Fruit fly (Drosophila melanogaster) whole organism, embryonic: ENCODE results near the gene L2HGDH.

Source experiments
- Blimp-1 ChIP-seq: fragments of 200-800 bp; sonication (Bioruptor generic); optimal IDR thresholded peaks from 3 replicates; lab custom pipeline; 2018; ENCODE audit warnings: missing biosample characterization, missing genetic modification characterization, mild to moderate bottlenecking, moderate library complexity, missing genetic modification reagents
- BtbVII ChIP-seq: fragments of 200-800 bp; sonication (Bioruptor generic); optimal IDR thresholded peaks from 3 replicates; lab custom pipeline; 2017; ENCODE audit warnings: missing biosample characterization, mild to moderate bottlenecking, missing genetic modification characterization
- CG1024 ChIP-seq: fragments of 200-800 bp; sonication (Bioruptor generic); IDR thresholded peaks from 2 replicates; pipeline ENCODE4 v1.3.6; 2022; ENCODE audit warnings: missing biosample characterization, missing genetic modification characterization
- CG10431 ChIP-seq: fragments of 200-800 bp; sonication (Bioruptor generic); optimal IDR thresholded peaks from 3 replicates; lab custom pipeline; 2018; ENCODE audit warnings: missing biosample characterization, mild to moderate bottlenecking, missing genetic modification characterization
- CG10565 ChIP-seq: fragments of 200-800 bp; sonication (Bioruptor generic); optimal IDR thresholded peaks from 3 replicates; lab custom pipeline; 2016; ENCODE audit warnings: missing biosample characterization, mild to moderate bottlenecking, missing genetic modification characterization
- CG12219 ChIP-seq: fragments of 200-800 bp; sonication (Bioruptor generic); optimal IDR thresholded peaks from 3 replicates; lab custom pipeline; 2018; ENCODE audit warnings: missing biosample characterization, mild to moderate bottlenecking, missing genetic modification characterization
- CG12299 ChIP-seq: fragments of 200-800 bp; sonication (Bioruptor generic); optimal IDR thresholded peaks from 2 replicates; lab custom pipeline; 2018; ENCODE audit warnings: missing biosample characterization, mild to moderate bottlenecking, missing genetic modification characterization
- CG13287 ChIP-seq: fragments of 200-800 bp; sonication (Bioruptor generic); IDR thresholded peaks from 2 replicates; pipeline ENCODE4 v1.3.6; 2022; ENCODE audit warnings: missing biosample characterization, missing genetic modification characterization; ENCODE audit not compliant: partially characterized antibody
- CG14965 ChIP-seq: fragments of 200-800 bp; sonication (Bioruptor generic); optimal IDR thresholded peaks from 2 replicates; lab custom pipeline; 2016; ENCODE audit warnings: missing biosample characterization, missing genetic modification characterization, borderline replicate concordance
- CG1602 ChIP-seq: fragments of 200-800 bp; sonication (Bioruptor generic); optimal IDR thresholded peaks from 3 replicates; lab custom pipeline; 2016; ENCODE audit warnings: missing biosample characterization, missing genetic modification characterization
- CG1603 ChIP-seq: fragments of 200-800 bp; sonication (Bioruptor generic); optimal IDR thresholded peaks from 2 replicates; lab custom pipeline; 2019; ENCODE audit warnings: missing biosample characterization, mild to moderate bottlenecking, missing genetic modification characterization, moderate library complexity
- CG1647 ChIP-seq: fragments of 200-800 bp; sonication (Bioruptor generic); optimal IDR thresholded peaks from 3 replicates; lab custom pipeline; 2016; ENCODE audit warnings: missing biosample characterization, missing genetic modification characterization
- CG17385 ChIP-seq: fragments of 200-800 bp; sonication (Bioruptor generic); optimal IDR thresholded peaks from 3 replicates; lab custom pipeline; 2018; ENCODE audit warnings: missing biosample characterization, mild to moderate bottlenecking, missing genetic modification characterization
- CG17829 ChIP-seq: fragments of 200-800 bp; optimal IDR thresholded peaks from 2 replicates; lab custom pipeline; 2019; ENCODE audit warnings: missing biosample characterization, mild to moderate bottlenecking, missing genetic modification characterization, moderate library complexity
- CG2129 ChIP-seq: fragments of 200-800 bp; sonication (Bioruptor generic); IDR thresholded peaks from 2 replicates; pipeline ENCODE4 v1.3.6; 2022; ENCODE audit warnings: missing biosample characterization, missing genetic modification characterization; ENCODE audit not compliant: partially characterized antibody
- CG30020 ChIP-seq: fragments of 200-800 bp; optimal IDR thresholded peaks from 2 replicates; lab custom pipeline; 2019; ENCODE audit warnings: missing biosample characterization, mild to moderate bottlenecking, missing genetic modification characterization, moderate library complexity
- CG30403 ChIP-seq: fragments of 200-800 bp; sonication (Bioruptor generic); optimal IDR thresholded peaks from 3 replicates; lab custom pipeline; 2016; ENCODE audit warnings: missing biosample characterization, missing genetic modification characterization
- CG30431 ChIP-seq: fragments of 200-800 bp; sonication (Bioruptor generic); optimal IDR thresholded peaks from 2 replicates; lab custom pipeline; 2017; ENCODE audit warnings: missing biosample characterization, missing genetic modification characterization
- CG3065 ChIP-seq: fragments of 200-800 bp; sonication (Bioruptor generic); optimal IDR thresholded peaks from 2 replicates; lab custom pipeline; 2016; ENCODE audit warnings: missing biosample characterization, missing genetic modification characterization
- CG31224 ChIP-seq: fragments of 200-800 bp; sonication (Bioruptor generic); IDR thresholded peaks from 2 replicates; pipeline ENCODE4 v1.3.6; 2022; ENCODE audit warnings: missing biosample characterization, missing genetic modification characterization
- CG31441 ChIP-seq: fragments of 200-800 bp; sonication (Bioruptor generic); IDR thresholded peaks from 2 replicates; pipeline ENCODE4 v1.3.6; 2022; ENCODE audit warnings: missing biosample characterization, missing genetic modification characterization
- CG42726 ChIP-seq: fragments of 200-800 bp; sonication (Bioruptor generic); IDR thresholded peaks from 2 replicates; pipeline ENCODE4 v1.3.6; 2022; ENCODE audit warnings: missing biosample characterization, missing genetic modification characterization; ENCODE audit not compliant: partially characterized antibody
- CG7271 ChIP-seq: fragments of 200-800 bp; sonication (Bioruptor generic); optimal IDR thresholded peaks from 2 replicates; lab custom pipeline; 2018; ENCODE audit warnings: missing biosample characterization, mild to moderate bottlenecking, missing genetic modification characterization, moderate library complexity
- Doc3 ChIP-seq: fragments of 200-800 bp; sonication (Bioruptor generic); IDR thresholded peaks from 3 replicates; pipeline ENCODE4 v1.3.6; 2022; ENCODE audit warnings: missing biosample characterization, missing genetic modification characterization; ENCODE audit not compliant: partially characterized antibody
- MESR4 ChIP-seq: fragments of 200-800 bp; sonication (Bioruptor generic); optimal IDR thresholded peaks from 2 replicates; lab custom pipeline; 2018; ENCODE audit warnings: missing biosample characterization, mild to moderate bottlenecking, missing genetic modification characterization, moderate library complexity
- Mes4 ChIP-seq: fragments of 200-800 bp; sonication (Bioruptor generic); optimal IDR thresholded peaks from 2 replicates; lab custom pipeline; 2016; ENCODE audit warnings: missing biosample characterization, missing genetic modification characterization
- Nf-YC ChIP-seq: fragments of 200-800 bp; optimal IDR thresholded peaks from 3 replicates; lab custom pipeline; 2019; ENCODE audit warnings: missing biosample characterization, mild to moderate bottlenecking, missing genetic modification characterization, moderate library complexity
- Spps ChIP-seq: fragments of 200-800 bp; sonication (Bioruptor generic); optimal IDR thresholded peaks from 2 replicates; lab custom pipeline; 2018; ENCODE audit warnings: missing biosample characterization, mild to moderate bottlenecking, missing genetic modification characterization
- Trl ChIP-seq, 3 experiments: fragments of >200 bp in 2 of 3; fragments of 200-800 bp in 1 of 3; sonication (Bioruptor generic) in 1 of 3; optimal IDR thresholded peaks; 2 replicates in 1 of 3; 3 replicates in 2 of 3; lab custom pipeline; 2016 to 2017; ENCODE audit warnings: missing biosample characterization in 1 of 3, missing genetic modification characterization in 1 of 3
- Xbp1 ChIP-seq: fragments of 200-800 bp; sonication (Bioruptor generic); optimal IDR thresholded peaks from 3 replicates; lab custom pipeline; 2016; ENCODE audit warnings: missing biosample characterization, mild to moderate bottlenecking, missing genetic modification characterization
- Xrp1 ChIP-seq: fragments of 200-800 bp; sonication (Bioruptor generic); IDR thresholded peaks from 2 replicates; pipeline ENCODE4 v1.3.6; 2022; ENCODE audit warnings: missing biosample characterization, missing genetic modification characterization
- bab2 ChIP-seq: fragments of 200-800 bp; sonication (Bioruptor generic); optimal IDR thresholded peaks from 2 replicates; lab custom pipeline; 2016; ENCODE audit warnings: missing biosample characterization, missing genetic modification characterization
- bcd ChIP-seq: fragments of 200-800 bp; sonication (Bioruptor generic); optimal IDR thresholded peaks from 2 replicates; lab custom pipeline; 2017; ENCODE audit warnings: missing biosample characterization, mild to moderate bottlenecking, missing genetic modification characterization
- crc ChIP-seq: fragments of 200-800 bp; sonication (Bioruptor generic); optimal IDR thresholded peaks from 2 replicates; lab custom pipeline; 2016; ENCODE audit warnings: missing biosample characterization, missing genetic modification characterization
- dmrt11E ChIP-seq: fragments of 200-800 bp; sonication (Bioruptor generic); optimal IDR thresholded peaks from 3 replicates; lab custom pipeline; 2018; ENCODE audit warnings: missing biosample characterization, mild to moderate bottlenecking, missing genetic modification characterization, moderate library complexity
- her ChIP-seq: fragments of 200-800 bp; sonication (Bioruptor generic); optimal IDR thresholded peaks from 2 replicates; lab custom pipeline; 2016; ENCODE audit warnings: missing biosample characterization, missing genetic modification characterization
- inv ChIP-seq: fragments of 200-800 bp; sonication (Bioruptor generic); IDR thresholded peaks from 2 replicates; pipeline ENCODE4 v1.3.6; 2022; ENCODE audit warnings: missing biosample characterization, missing genetic modification characterization; ENCODE audit not compliant: partially characterized antibody
- klu ChIP-seq: fragments of 200-800 bp; sonication (Bioruptor generic); IDR thresholded peaks from 2 replicates; pipeline ENCODE4 v1.3.6; 2022; ENCODE audit warnings: missing biosample characterization, missing genetic modification characterization
- knrl ChIP-seq: fragments of 200-800 bp; sonication (Bioruptor generic); IDR thresholded peaks from 3 replicates; pipeline ENCODE4 v1.3.6; 2022; ENCODE audit warnings: missing biosample characterization, missing genetic modification characterization; ENCODE audit not compliant: partially characterized antibody
- odd ChIP-seq: fragments of 200-800 bp; sonication (Bioruptor generic); optimal IDR thresholded peaks from 2 replicates; lab custom pipeline; 2017; ENCODE audit warnings: missing biosample characterization, mild to moderate bottlenecking, missing genetic modification characterization
- p53 ChIP-seq: fragments of 200-800 bp; sonication (Bioruptor generic); optimal IDR thresholded peaks from 2 replicates; lab custom pipeline; 2016; ENCODE audit warnings: missing biosample characterization, missing genetic modification characterization
- pum ChIP-seq: fragments of 200-800 bp; sonication (Bioruptor generic); optimal IDR thresholded peaks from 2 replicates; lab custom pipeline; 2016; ENCODE audit warnings: missing biosample characterization, missing genetic modification characterization
- repo ChIP-seq: fragments of 200-800 bp; sonication (Bioruptor generic); optimal IDR thresholded peaks from 2 replicates; lab custom pipeline; 2016; ENCODE audit warnings: missing biosample characterization, missing genetic modification characterization
- stc ChIP-seq: fragments of 200-800 bp; sonication (Bioruptor generic); IDR thresholded peaks from 2 replicates; pipeline ENCODE4 v1.3.6; 2022; ENCODE audit warnings: missing biosample characterization, missing genetic modification characterization
- sug ChIP-seq: fragments of 200-800 bp; optimal IDR thresholded peaks from 2 replicates; lab custom pipeline; 2019; ENCODE audit warnings: missing biosample characterization, mild to moderate bottlenecking, missing genetic modification characterization, moderate library complexity
- tll ChIP-seq, 2 experiments: fragments of 200-800 bp in 1 of 2; fragments of >200 bp in 1 of 2; sonication (Bioruptor generic) in 1 of 2; optimal IDR thresholded peaks; 2 replicates each; lab custom pipeline; 2017 to 2019; ENCODE audit warnings: missing biosample characterization in 2 of 2, missing genetic modification characterization in 2 of 2, mild to moderate bottlenecking in 1 of 2, moderate library complexity in 1 of 2
- wdn ChIP-seq: fragments of 200-800 bp; sonication (Bioruptor generic); IDR thresholded peaks from 2 replicates; pipeline ENCODE4 v1.3.6; 2022; ENCODE audit warnings: missing biosample characterization, missing genetic modification characterization

L2HGDH gene

dm6 chr2L:19014032-19014880 lies 40.0 kb upstream of the L2HGDH start (continued):
- TF ChIP-seq CG12299 (peak; percentile 74), CG14965 (GFP tag; lab: Kevin White, UChicago) (no peak), CG30403 (GFP tag; lab: Kevin White, UChicago) (peak; percentile 73), CG12219 (GFP tag; lab: Kevin White, UChicago) (peak; percentile 30), CG30431 (GFP tag; lab: Kevin White, UChicago) (peak; percentile 12), dmrt11E (no peak), CG1647 (GFP tag; lab: Kevin White, UChicago) (no peak), Blimp-1 (GFP tag; lab: Kevin White, UChicago) (peak; percentile 70), MESR4 (GFP tag; lab: Kevin White, UChicago) (no peak), BtbVII (peak; percentile 86), odd (GFP tag; lab: Kevin White, UChicago) (peak; percentile 78), CG17385 (peak; percentile 80), CG13287 (GFP tag; lab: Robert Waterston, UW) (no peak), CG10431 (GFP tag; lab: Kevin White, UChicago) (peak; percentile 37), Xbp1 (peak; percentile 65), tll (GFP tag; optimal IDR thresholded peaks at IDR 0.05; lab: Kevin White, UChicago) (no peak), CG31224 (GFP tag; lab: Robert Waterston, UW) (peak; percentile 51; the same call in 1 of the 2 replicates), CG3065 (GFP tag; lab: Kevin White, UChicago) (no peak), bab2 (GFP tag; lab: Kevin White, UChicago) (peak; percentile 49), CG17829 (tag; lab: Kevin White, UChicago) (peak; percentile 68), knrl (GFP tag; lab: Robert Waterston, UW) (no peak), inv (GFP tag; lab: Robert Waterston, UW) (no peak), CG1024 (GFP tag; lab: Robert Waterston, UW) (no peak), wdn (GFP tag; lab: Robert Waterston, UW) (peak; percentile 42; the same call in 1 of the 2 replicates), Mes4 (GFP tag; lab: Kevin White, UChicago) (no peak), CG1603 (tag; lab: Kevin White, UChicago) (peak; percentile 9), p53 (GFP tag; lab: Kevin White, UChicago) (no peak), bcd (GFP tag; lab: Kevin White, UChicago) (peak; percentile 80), CG30020 (no peak), Doc3 (GFP tag; lab: Robert Waterston, UW) (no peak), CG42726 (GFP tag; lab: Robert Waterston, UW) (no peak), her (GFP tag; lab: Kevin White, UChicago) (no peak), crc (GFP tag; lab: Kevin White, UChicago) (no peak), CG2129 (GFP tag; lab: Robert Waterston, UW) (no peak), CG1602 (peak; percentile 36), Spps (tag; lab: Kevin White, UChicago) (no peak), sug (tag; lab: Kevin White, UChicago) (peak; percentile 70), Xrp1 (GFP tag; lab: Robert Waterston, UW) (peak; percentile 73), klu (no peak), CG7271 (tag; lab: Kevin White, UChicago) (no peak), Trl (optimal IDR thresholded peaks at IDR 0.05; lab: Kevin White, UChicago) (no peak), Trl (GFP tag; optimal IDR thresholded peaks at IDR 0.05; lab: Kevin White, UChicago) (no peak), Nf-YC (tag; lab: Kevin White, UChicago) (peak; percentile 76), repo (no peak), stc (GFP tag; lab: Robert Waterston, UW) (peak; percentile 54), CG10565 (GFP tag; lab: Kevin White, UChicago) (no peak), pum (GFP tag; lab: Kevin White, UChicago) (peak; percentile 3), CG31441 (GFP tag; lab: Robert Waterston, UW) (peak; percentile 84)
